Fruit fly (Drosophila melanogaster) whole organism, adult: ENCODE results near the gene sgg.

Experiments used
- CG12768 ChIP-seq: fragments of 200-800 bp; sonication (Bioruptor generic); optimal IDR thresholded peaks from 2 replicates; lab custom pipeline; 2017; ENCODE audit warnings: missing biosample characterization, missing genetic modification characterization, mild to moderate bottlenecking, moderate library complexity, missing genetic modification reagents
- CG1620 ChIP-seq: fragments of 200-800 bp; sonication (Bioruptor generic); optimal IDR thresholded peaks from 2 replicates; lab custom pipeline; 2016; ENCODE audit warnings: missing biosample characterization, missing genetic modification characterization
- CG7045 ChIP-seq: fragments of 200-800 bp; sonication (Bioruptor generic); optimal IDR thresholded peaks from 2 replicates; lab custom pipeline; 2017; ENCODE audit warnings: missing biosample characterization, mild to moderate bottlenecking, missing genetic modification characterization
- CG7101 ChIP-seq: fragments of 200-800 bp; sonication (Bioruptor generic); optimal IDR thresholded peaks from 2 replicates; lab custom pipeline; 2018; ENCODE audit warnings: missing biosample characterization, mild to moderate bottlenecking, missing genetic modification characterization, moderate library complexity
- Crg-1 ChIP-seq: fragments of 200-800 bp; sonication (Bioruptor generic); optimal IDR thresholded peaks from 2 replicates; lab custom pipeline; 2016; ENCODE audit warnings: missing biosample characterization, missing genetic modification characterization
- cic ChIP-seq: fragments of 200-800 bp; sonication (Bioruptor generic); optimal IDR thresholded peaks from 2 replicates; lab custom pipeline; 2017; ENCODE audit warnings: missing biosample characterization, mild to moderate bottlenecking, missing genetic modification characterization, moderate library complexity
- kay ChIP-seq: fragments of 200-800 bp; sonication (Bioruptor generic); peaks from one replicate; lab custom pipeline; 2016; ENCODE audit warnings: missing biosample characterization, missing genetic modification characterization, borderline replicate concordance
- ovo ChIP-seq: fragments of 200-800 bp; sonication (Bioruptor generic); optimal IDR thresholded peaks from 2 replicates; lab custom pipeline; 2016; ENCODE audit warnings: missing biosample characterization, missing genetic modification characterization
- pad ChIP-seq: fragments of 200-800 bp; sonication (Bioruptor generic); optimal IDR thresholded peaks from 3 replicates; lab custom pipeline; 2017; ENCODE audit warnings: missing biosample characterization, missing genetic modification characterization, mild to moderate bottlenecking, moderate library complexity, missing genetic modification reagents

DNA sequence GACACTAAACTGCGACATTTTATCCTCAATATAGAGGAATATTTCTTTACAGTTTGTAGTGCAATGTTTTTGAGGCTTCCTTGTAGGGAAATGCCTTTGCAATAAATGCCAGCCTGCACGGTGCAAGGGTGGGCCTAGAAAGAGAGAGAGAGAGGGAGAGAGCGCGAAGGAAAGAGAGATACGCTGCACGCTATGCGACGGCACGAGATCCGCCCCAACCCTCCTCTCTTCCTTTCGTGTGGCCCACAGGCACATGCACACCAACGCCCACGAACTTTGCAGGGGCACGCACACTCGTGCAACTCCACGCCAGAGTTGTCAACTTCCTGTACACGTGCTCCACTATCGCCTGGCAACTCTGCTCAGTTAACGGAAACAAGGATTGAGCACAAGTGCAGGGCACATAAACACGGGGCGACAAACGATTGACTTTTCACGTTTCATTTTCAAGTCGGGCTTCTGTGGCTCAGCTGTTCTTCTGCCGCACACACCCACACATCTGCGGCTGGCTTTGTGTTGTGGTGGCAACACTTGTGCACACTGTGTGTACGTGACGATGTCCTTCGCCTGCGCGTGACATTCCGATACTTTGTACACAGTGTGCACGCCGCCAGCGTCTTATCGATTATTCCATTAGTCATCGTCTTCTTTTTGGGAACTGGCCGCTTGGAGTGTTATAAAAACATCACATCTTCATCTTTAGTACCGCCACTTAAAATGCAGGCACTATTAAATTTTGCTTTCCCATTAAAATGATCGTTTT is 2.4 kb downstream of the sgg start:
- TF ChIP-seq CG7101 (tag; lab: Kevin White, UChicago) (no peak), kay (GFP tag; lab: Kevin White, UChicago) (no peak), CG12768 (GFP tag; lab: Kevin White, UChicago) (no peak), pad (GFP tag; lab: Kevin White, UChicago) (no peak), CG1620 (GFP tag; lab: Kevin White, UChicago) (no peak), CG7045 (GFP tag; lab: Kevin White, UChicago) (no peak), Crg-1 (GFP tag; lab: Kevin White, UChicago) (no peak), ovo (GFP tag; lab: Kevin White, UChicago) (no peak), cic (GFP tag; lab: Kevin White, UChicago) (no peak)
